Worm (Caenorhabditis elegans): ENCODE measurements around the gene mdt-8.

DNA sequence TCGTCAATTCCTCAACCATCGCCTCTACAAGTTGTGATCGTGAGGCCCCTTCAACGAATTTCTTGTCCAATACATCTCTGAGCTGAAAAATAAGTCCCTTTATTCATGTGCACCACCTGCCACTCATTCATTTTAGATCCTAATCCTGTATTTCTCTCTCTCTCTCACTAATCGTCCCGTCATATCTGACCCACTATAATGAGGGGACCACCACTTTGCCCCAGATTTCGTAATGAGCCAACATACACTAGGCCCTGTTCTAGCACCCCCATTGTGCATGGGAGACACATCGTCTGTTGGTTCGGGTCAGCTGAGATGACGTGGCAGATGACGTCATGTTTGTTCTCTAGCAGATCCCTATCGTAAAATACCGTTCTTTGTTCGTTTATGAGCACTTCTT, 1.8 kb upstream of the mdt-8 start:
- TF ChIP-seq hnd-1 (tag; optimal IDR thresholded peaks at IDR 0.05) (no peak), ceh-36 (tag; optimal IDR thresholded peaks at IDR 0.05) (peak; percentile 11)

All from whole organism, early embryonic.